Worm (Caenorhabditis elegans) whole organism, L2 larva: ENCODE data around the gene acox-1.5.

Source experiments
- C34F6.9 ChIP-seq: fragments of 150-350 bp; optimal IDR thresholded peaks from 2 replicates; lab custom pipeline; 2014; ENCODE audit warnings: missing biosample characterization, missing genetic modification characterization
- F13H6.1 ChIP-seq: sonication (generic microtip); optimal IDR thresholded peaks from 2 replicates; lab custom pipeline; 2016; ENCODE audit warnings: missing genetic modification characterization, missing compliant biosample characterization
- R02D3.7 ChIP-seq: fragments of 150-350 bp; optimal IDR thresholded peaks from 2 replicates; lab custom pipeline; 2014; ENCODE audit warnings: missing biosample characterization, missing genetic modification characterization
- Y55F3AM.14 ChIP-seq: fragments of 200-800 bp; sonication (Bioruptor generic); optimal IDR thresholded peaks from 2 replicates; lab custom pipeline; 2018; ENCODE audit warnings: mild to moderate bottlenecking, missing genetic modification characterization, missing compliant biosample characterization
- ZK546.5 ChIP-seq: sonication (generic microtip); optimal IDR thresholded peaks from 2 replicates; lab custom pipeline; 2017; ENCODE audit warnings: missing biosample characterization, missing genetic modification characterization
- alr-1 ChIP-seq: fragments of 150-350 bp; optimal IDR thresholded peaks from 2 replicates; lab custom pipeline; 2014; ENCODE audit warnings: missing biosample characterization, missing genetic modification characterization
- aly-2 ChIP-seq: fragments of 150-350 bp; optimal IDR thresholded peaks from 2 replicates; lab custom pipeline; 2014; ENCODE audit warnings: missing biosample characterization, missing genetic modification characterization
- ama-1 ChIP-seq: fragments of 150-350 bp; optimal IDR thresholded peaks from 2 replicates; lab custom pipeline; 2018; ENCODE audit warnings: inconsistent platforms
- blmp-1 ChIP-seq: sonication (generic microtip); optimal IDR thresholded peaks from 2 replicates; lab custom pipeline; 2017; ENCODE audit warnings: missing genetic modification characterization, mild to moderate bottlenecking, missing compliant biosample characterization, antibody characterized with exemption, moderate library complexity; ENCODE audit not compliant: insufficient read depth
- ceh-16 ChIP-seq: fragments of 150-350 bp; optimal IDR thresholded peaks from 2 replicates; lab custom pipeline; 2014; ENCODE audit warnings: missing biosample characterization, missing genetic modification characterization
- ceh-82 ChIP-seq: fragments of 150-350 bp; optimal IDR thresholded peaks from 2 replicates; lab custom pipeline; 2014; ENCODE audit warnings: missing biosample characterization, missing genetic modification characterization
- crh-2 ChIP-seq: sonication (generic microtip); optimal IDR thresholded peaks from 2 replicates; lab custom pipeline; 2017; ENCODE audit warnings: missing biosample characterization, missing genetic modification characterization
- dmd-4 ChIP-seq: sonication (generic microtip); optimal IDR thresholded peaks from 2 replicates; lab custom pipeline; 2017; ENCODE audit warnings: missing biosample characterization, missing genetic modification characterization
- egl-27 ChIP-seq: sonication (generic microtip); optimal IDR thresholded peaks from 3 replicates; lab custom pipeline; 2017; ENCODE audit warnings: missing biosample characterization, missing genetic modification reagents, missing genetic modification characterization
- elt-1 ChIP-seq: fragments of 150-350 bp; optimal IDR thresholded peaks from 2 replicates; lab custom pipeline; 2014; ENCODE audit warnings: missing biosample characterization, missing genetic modification characterization
- elt-3 ChIP-seq: sonication (generic microtip); optimal IDR thresholded peaks from 2 replicates; lab custom pipeline; 2017; ENCODE audit warnings: missing biosample characterization, missing genetic modification characterization
- fos-1 ChIP-seq: fragments of 150-350 bp; optimal IDR thresholded peaks from 2 replicates; lab custom pipeline; 2014; ENCODE audit warnings: missing biosample characterization, missing genetic modification characterization
- gmeb-1 ChIP-seq: fragments of 150-350 bp; optimal IDR thresholded peaks from 2 replicates; lab custom pipeline; 2014; ENCODE audit warnings: missing biosample characterization, missing genetic modification characterization
- lin-11 ChIP-seq: fragments of 150-350 bp; sonication (generic microtip); optimal IDR thresholded peaks from 2 replicates; lab custom pipeline; 2014; ENCODE audit warnings: missing biosample characterization, missing genetic modification characterization, inconsistent platforms, mixed read lengths
- lin-13 ChIP-seq: fragments of 150-350 bp; optimal IDR thresholded peaks from 2 replicates; lab custom pipeline; 2014; ENCODE audit warnings: missing biosample characterization, missing genetic modification reagents, missing genetic modification characterization
- lin-39 ChIP-seq: fragments of 150-350 bp; optimal IDR thresholded peaks from 2 replicates; lab custom pipeline; 2014; ENCODE audit warnings: missing biosample characterization, missing genetic modification reagents, missing genetic modification characterization
- lsy-2 ChIP-seq, 2 experiments: fragments of 150-350 bp in 1 of 2; sonication (generic microtip) in 1 of 2; optimal IDR thresholded peaks; 2 replicates each; lab custom pipeline; 2014 to 2017; ENCODE audit warnings: missing biosample characterization in 2 of 2, missing genetic modification characterization in 2 of 2
- mab-5 ChIP-seq: fragments of 150-350 bp; optimal IDR thresholded peaks from 2 replicates; lab custom pipeline; 2014; ENCODE audit warnings: missing biosample characterization, missing genetic modification characterization
- mbf-1 ChIP-seq: sonication (generic microtip); optimal IDR thresholded peaks from 2 replicates; lab custom pipeline; 2017; ENCODE audit warnings: missing biosample characterization, missing genetic modification characterization
- mdl-1 ChIP-seq, 2 experiments: fragments of 150-350 bp in 1 of 2; sonication (generic microtip) in 1 of 2; optimal IDR thresholded peaks; 2 replicates each; lab custom pipeline; 2017; ENCODE audit warnings: missing biosample characterization in 2 of 2, missing genetic modification characterization in 2 of 2
- nhr-10 ChIP-seq: sonication (generic microtip); optimal IDR thresholded peaks from 2 replicates; lab custom pipeline; 2017; ENCODE audit warnings: missing biosample characterization, missing genetic modification characterization
- nhr-11 ChIP-seq: fragments of 150-350 bp; optimal IDR thresholded peaks from 2 replicates; lab custom pipeline; 2014; ENCODE audit warnings: missing biosample characterization, missing genetic modification characterization
- nhr-12 ChIP-seq: fragments of 150-350 bp; optimal IDR thresholded peaks from 2 replicates; lab custom pipeline; 2014; ENCODE audit warnings: missing biosample characterization, missing genetic modification characterization
- nhr-129 ChIP-seq: fragments of 150-350 bp; optimal IDR thresholded peaks from 2 replicates; lab custom pipeline; 2014; ENCODE audit warnings: missing biosample characterization, missing genetic modification characterization
- nhr-21 ChIP-seq: fragments of 150-350 bp; optimal IDR thresholded peaks from 2 replicates; lab custom pipeline; 2014; ENCODE audit warnings: missing biosample characterization, missing genetic modification characterization
- nhr-23 ChIP-seq: fragments of 150-350 bp; optimal IDR thresholded peaks from 2 replicates; lab custom pipeline; 2014; ENCODE audit warnings: missing biosample characterization, missing genetic modification reagents, missing genetic modification characterization
- nhr-237 ChIP-seq: fragments of 150-350 bp; optimal IDR thresholded peaks from 2 replicates; lab custom pipeline; 2014; ENCODE audit warnings: missing biosample characterization, missing genetic modification characterization
- nhr-25 ChIP-seq: fragments of 150-350 bp; sonication (generic microtip); optimal IDR thresholded peaks from 3 replicates; lab custom pipeline; 2014; ENCODE audit warnings: missing biosample characterization, missing genetic modification characterization
- nhr-6 ChIP-seq: fragments of 150-350 bp; optimal IDR thresholded peaks from 2 replicates; lab custom pipeline; 2014; ENCODE audit warnings: missing biosample characterization, missing genetic modification characterization
- nhr-77 ChIP-seq: fragments of 150-350 bp; optimal IDR thresholded peaks from 2 replicates; lab custom pipeline; 2014; ENCODE audit warnings: missing biosample characterization, missing genetic modification characterization
- peb-1 ChIP-seq: fragments of 150-350 bp; optimal IDR thresholded peaks from 2 replicates; lab custom pipeline; 2014; ENCODE audit warnings: missing biosample characterization, missing genetic modification characterization
- sem-4 ChIP-seq: fragments of 150-350 bp; optimal IDR thresholded peaks from 2 replicates; lab custom pipeline; 2014; ENCODE audit warnings: missing biosample characterization, missing genetic modification reagents, missing genetic modification characterization
- skn-1 ChIP-seq: sonication (generic microtip); optimal IDR thresholded peaks from 2 replicates; lab custom pipeline; 2017; ENCODE audit warnings: missing biosample characterization, missing genetic modification characterization
- sma-3 ChIP-seq: sonication (generic microtip); optimal IDR thresholded peaks from 2 replicates; lab custom pipeline; 2016; ENCODE audit warnings: missing genetic modification reagents, missing genetic modification characterization, missing compliant biosample characterization
- sma-9 ChIP-seq, 2 experiments: fragments of 150-350 bp in 1 of 2; sonication (generic microtip) in 1 of 2; optimal IDR thresholded peaks; 2 replicates each; lab custom pipeline; 2014 to 2016; ENCODE audit warnings: missing genetic modification characterization in 2 of 2, mild to moderate bottlenecking in 1 of 2, missing biosample characterization in 1 of 2, missing compliant biosample characterization in 1 of 2, missing genetic modification reagents in 1 of 2, moderate library complexity in 1 of 2
- snpc-4 ChIP-seq: fragments of 150-350 bp; optimal IDR thresholded peaks from 2 replicates; lab custom pipeline; 2014; ENCODE audit warnings: missing biosample characterization, missing genetic modification characterization
- unc-39 ChIP-seq: fragments of 150-350 bp; optimal IDR thresholded peaks from 2 replicates; lab custom pipeline; 2014; ENCODE audit warnings: missing biosample characterization, missing genetic modification characterization
- unc-55 ChIP-seq: fragments of 150-350 bp; sonication (generic microtip); optimal IDR thresholded peaks from 3 replicates; lab custom pipeline; 2014; ENCODE audit warnings: missing biosample characterization, missing genetic modification reagents, missing genetic modification characterization
- unc-62 ChIP-seq: fragments of 150-350 bp; optimal IDR thresholded peaks from 2 replicates; lab custom pipeline; 2014; ENCODE audit warnings: missing biosample characterization, missing genetic modification reagents, missing genetic modification characterization
- zag-1 ChIP-seq: fragments of 150-350 bp; optimal IDR thresholded peaks from 2 replicates; lab custom pipeline; 2014; ENCODE audit warnings: missing biosample characterization, missing genetic modification characterization
- ztf-1 ChIP-seq: fragments of 200-800 bp; sonication (Bioruptor generic); conservative IDR thresholded peaks from 2 replicates; pipeline ENCODE4 v1.3.6; 2022; ENCODE audit warnings: missing genetic modification characterization, missing compliant biosample characterization
- ztf-11 ChIP-seq: sonication (generic microtip); optimal IDR thresholded peaks from 2 replicates; lab custom pipeline; 2017; ENCODE audit warnings: missing biosample characterization, missing genetic modification characterization
- ztf-4 ChIP-seq: fragments of 150-350 bp; optimal IDR thresholded peaks from 2 replicates; lab custom pipeline; 2014; ENCODE audit warnings: missing biosample characterization, missing genetic modification characterization

Gene acox-1.5

ce11 chrIII:9546016-9546659 is 45.9 kb downstream of the acox-1.5 start, which contains the start of gene unc-16:
TSS of gene unc-16 (plus strand) at chrIII:9546258.
- peak; percentile 73 for TF ChIP-seq egl-27 (tag; lab: Kevin White, UChicago)
- TF ChIP-seq mdl-1 (tag; optimal IDR thresholded peaks at IDR 0.05; lab: Kevin White, UChicago) = peak; percentile 64 to 91
- TF ChIP-seq dmd-4 (tag; lab: Kevin White, UChicago) = no peak
- no peak for TF ChIP-seq mbf-1 (tag; lab: Kevin White, UChicago)
- TF ChIP-seq nhr-129 (tag; lab: Kevin White, UChicago) = peak; percentile 85
- peak; percentile 91 for TF ChIP-seq F13H6.1
- TF ChIP-seq Y55F3AM.14 (GFP tag; lab: Kevin White, UChicago) = peak; percentile 2
- peak; percentile 9 for TF ChIP-seq ZK546.5 (tag; lab: Kevin White, UChicago)
- TF ChIP-seq peb-1 (tag; lab: Kevin White, UChicago) = no peak
- TF ChIP-seq blmp-1 (tag; lab: Kevin White, UChicago) = no peak
- no peak for TF ChIP-seq nhr-10 (tag; lab: Kevin White, UChicago)
- TF ChIP-seq nhr-21 (tag; lab: Kevin White, UChicago) = peak; percentile 76
- no peak for TF ChIP-seq R02D3.7 (tag; lab: Kevin White, UChicago)
- no peak for TF ChIP-seq elt-1 (tag; lab: Kevin White, UChicago)
- peak; percentile 21 for TF ChIP-seq fos-1 (tag; lab: Kevin White, UChicago)
- TF ChIP-seq elt-3 = no peak
- no peak for TF ChIP-seq aly-2 (tag; lab: Kevin White, UChicago)
- TF ChIP-seq snpc-4 = peak; percentile 83
- TF ChIP-seq lin-39 = no peak
- TF ChIP-seq sma-9 (GFP tag; optimal IDR thresholded peaks at IDR 0.05; lab: Kevin White, UChicago) = peak; percentile 78
- no peak for TF ChIP-seq sma-9 (tag; optimal IDR thresholded peaks at IDR 0.05; lab: Kevin White, UChicago)
- no peak for TF ChIP-seq unc-62 (GFP tag; lab: Kevin White, UChicago)
- TF ChIP-seq nhr-12 (tag; lab: Kevin White, UChicago) = no peak
- TF ChIP-seq lin-11 (tag; lab: Kevin White, UChicago) = peak; percentile 90
- TF ChIP-seq ztf-1 (GFP tag; lab: Robert Waterston, UW) = no peak
- peak; percentile 96 for TF ChIP-seq unc-55
- no peak for TF ChIP-seq nhr-23
- peak; percentile 84 for TF ChIP-seq nhr-25 (tag; lab: Kevin White, UChicago)
- TF ChIP-seq nhr-6 (tag; lab: Kevin White, UChicago) = peak; percentile 54
- TF ChIP-seq ceh-82 = peak; percentile 81
- peak; percentile 75 for TF ChIP-seq gmeb-1 (tag; lab: Kevin White, UChicago)
- TF ChIP-seq ztf-4 (tag; lab: Kevin White, UChicago) = peak; percentile 62
- no peak for TF ChIP-seq nhr-11
- peak; percentile 98 for TF ChIP-seq C34F6.9 (tag; lab: Kevin White, UChicago)
- TF ChIP-seq nhr-77 (tag; lab: Kevin White, UChicago) = no peak
- no peak for TF ChIP-seq nhr-237 (tag; lab: Kevin White, UChicago)
- TF ChIP-seq skn-1 (tag; lab: Kevin White, UChicago) = no peak
- peak; percentile 80 for TF ChIP-seq sma-3 (GFP tag; lab: Kevin White, UChicago)
- TF ChIP-seq crh-2 = peak; percentile 89
- peak; percentile 69 for TF ChIP-seq lin-13 (GFP tag; lab: Kevin White, UChicago)
- peak; percentile 82 for TF ChIP-seq sem-4
- TF ChIP-seq ztf-11 = no peak
- TF ChIP-seq alr-1 = no peak
- peak; percentile 99 to 100 for TF ChIP-seq lsy-2 (tag; optimal IDR thresholded peaks at IDR 0.05; lab: Kevin White, UChicago)
- peak; percentile 66 for TF ChIP-seq zag-1 (tag; lab: Kevin White, UChicago)
- TF ChIP-seq ama-1 (lab: Kevin White, UChicago) = peak; percentile 84
- TF ChIP-seq ceh-16 (tag; lab: Kevin White, UChicago) = no peak
- TF ChIP-seq mab-5 = peak; percentile 80
- TF ChIP-seq unc-39 (tag; lab: Kevin White, UChicago) = no peak
